Worm (Caenorhabditis elegans) whole organism, mixed stage, embryonic: ENCODE measurements around the gene ugt-41.

Source experiments
- nhr-12 ChIP-seq: fragments of 150-350 bp; optimal IDR thresholded peaks from 2 replicates; lab custom pipeline; 2014; ENCODE audit warnings: missing biosample characterization, missing genetic modification characterization
- nhr-76 ChIP-seq: sonication (generic microtip); optimal IDR thresholded peaks from 2 replicates; lab custom pipeline; 2017; ENCODE audit warnings: missing biosample characterization, missing genetic modification characterization
- snpc-4 ChIP-seq: fragments of 150-350 bp; optimal IDR thresholded peaks from 2 replicates; lab custom pipeline; 2014; ENCODE audit warnings: missing biosample characterization, missing genetic modification characterization
- unc-120 ChIP-seq: sonication (generic microtip); optimal IDR thresholded peaks from 2 replicates; lab custom pipeline; 2017; ENCODE audit warnings: missing genetic modification characterization, missing compliant biosample characterization; ENCODE audit not compliant: poor library complexity, severe bottlenecking

ce11 chrV:7147370-7147769, 16.0 kb downstream of the ugt-41 start, which contains the start of gene ugt-38:
- TF ChIP-seq nhr-76 (no peak), snpc-4 (tag; lab: Kevin White, UChicago) (no peak), nhr-12 (tag; lab: Kevin White, UChicago) (no peak), unc-120 (tag; lab: Kevin White, UChicago) (no peak)
